Fruit fly (Drosophila melanogaster): ENCODE results near the gene CG6664.
A peak's percentile ranks its signal among the peaks of the same experiment; 100 is the strongest.

Gene CG6664

DNA sequence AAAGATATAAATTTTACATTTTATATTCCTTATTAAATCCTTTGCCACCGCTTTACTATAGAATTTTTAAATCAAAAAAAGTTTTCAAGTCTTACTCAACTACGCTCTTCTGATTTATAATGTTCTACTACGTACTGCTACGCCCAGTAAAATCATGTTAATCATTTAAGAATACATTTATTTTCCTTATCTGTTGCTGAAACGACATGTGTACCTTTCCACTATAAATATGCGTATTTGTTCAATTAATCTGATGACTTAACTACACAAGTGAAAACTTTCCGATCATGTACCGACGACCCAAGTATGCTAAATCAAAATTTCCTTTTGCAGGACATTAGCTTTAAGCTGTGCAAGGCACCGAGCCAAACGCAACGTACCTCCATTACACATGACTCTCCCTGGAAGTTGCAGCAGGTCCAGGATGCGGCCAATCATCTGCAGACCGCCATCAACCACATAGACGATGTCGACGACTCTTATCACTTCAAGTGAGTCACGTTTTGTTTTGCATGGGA lies 36.5 kb upstream of the CG6664 start (continued):
- TF ChIP-seq Usf (GFP tag; optimal IDR thresholded peaks at IDR 0.05), result no peak
- TF ChIP-seq run (tag; optimal IDR thresholded peaks at IDR 0.05), result no peak
- no peak for TF ChIP-seq HLH54F (GFP tag; optimal IDR thresholded peaks at IDR 0.05)
- TF ChIP-seq sim (GFP tag; IDR thresholded peaks at IDR 0.05), result 0 out of 2 replicates have a peak, but pooled peaks have one; percentile 7
- TF ChIP-seq CG8290 (GFP tag; optimal IDR thresholded peaks at IDR 0.05), result no peak
- TF ChIP-seq CG8290 (tag; optimal IDR thresholded peaks at IDR 0.05), result peak in 1 of 2 experiments; percentile 17
- TF ChIP-seq sc (optimal IDR thresholded peaks at IDR 0.05), result no peak
- TF ChIP-seq sc (GFP tag; optimal IDR thresholded peaks at IDR 0.05), result peak; percentile 29
- TF ChIP-seq Pdp1 (GFP tag; optimal IDR thresholded peaks at IDR 0.05), result peak in 1 of 2 experiments; percentile 30
- TF ChIP-seq Jarid2 (GFP tag; optimal IDR thresholded peaks at IDR 0.05), result no peak
- TF ChIP-seq ase (GFP tag; IDR thresholded peaks at IDR 0.05), result no peak
- no peak for TF ChIP-seq PHDP (tag; optimal IDR thresholded peaks at IDR 0.05)
- TF ChIP-seq CG33557 (GFP tag; optimal IDR thresholded peaks at IDR 0.05), result peak; percentile 30
- no peak for TF ChIP-seq CG12071 (GFP tag; optimal IDR thresholded peaks at IDR 0.05)
- peak; percentile 12 for TF ChIP-seq gem (tag; optimal IDR thresholded peaks at IDR 0.05)
- TF ChIP-seq CG15601 (tag; optimal IDR thresholded peaks at IDR 0.05), result peak; percentile 40
- no peak for TF ChIP-seq CG10654 (GFP tag; optimal IDR thresholded peaks at IDR 0.05)
- no peak for TF ChIP-seq CG10979 (tag; optimal IDR thresholded peaks at IDR 0.05)
- TF ChIP-seq tin (GFP tag; optimal IDR thresholded peaks at IDR 0.05), result no peak
- no peak for TF ChIP-seq CG4424 (GFP tag; optimal IDR thresholded peaks at IDR 0.05)
- TF ChIP-seq vfl (GFP tag; optimal IDR thresholded peaks at IDR 0.05), result no peak
- peak; percentile 20 for TF ChIP-seq CG6813 (GFP tag; optimal IDR thresholded peaks at IDR 0.05)
- no peak for TF ChIP-seq ci (GFP tag; IDR thresholded peaks at IDR 0.05)
- no peak for TF ChIP-seq CG9727 (GFP tag; optimal IDR thresholded peaks at IDR 0.05)
- no peak for TF ChIP-seq nom (GFP tag; optimal IDR thresholded peaks at IDR 0.05)
- TF ChIP-seq ftz-f1 (GFP tag; optimal IDR thresholded peaks at IDR 0.05), result no peak
- TF ChIP-seq bsh (GFP tag; optimal IDR thresholded peaks at IDR 0.05), result peak in 1 of 2 experiments; percentile 26
- TF ChIP-seq CG1792 (GFP tag; optimal IDR thresholded peaks at IDR 0.05), result peak; percentile 29
- no peak for TF ChIP-seq CG5180 (GFP tag; optimal IDR thresholded peaks at IDR 0.05)
- TF ChIP-seq CG1647 (GFP tag; optimal IDR thresholded peaks at IDR 0.05), result no peak
- no peak for TF ChIP-seq CG6272 (GFP tag; IDR thresholded peaks at IDR 0.05)
- no peak for TF ChIP-seq tna (GFP tag; IDR thresholded peaks at IDR 0.05; ENCODE audit: partially characterized antibody)
- no peak for TF ChIP-seq pfk (GFP tag; optimal IDR thresholded peaks at IDR 0.05)
- no peak for TF ChIP-seq Hr51 (GFP tag; optimal IDR thresholded peaks at IDR 0.05)
- TF ChIP-seq Trl (optimal IDR thresholded peaks at IDR 0.05), result no peak
- TF ChIP-seq Trl (GFP tag; optimal IDR thresholded peaks at IDR 0.05), result no peak
- no peak for TF ChIP-seq Sry-δ (GFP tag; optimal IDR thresholded peaks at IDR 0.05)
- peak; percentile 12 for TF ChIP-seq CG15696 (tag; optimal IDR thresholded peaks at IDR 0.05)
- TF ChIP-seq sens (GFP tag), result peak; percentile 76
- no peak for TF ChIP-seq Oaz (GFP tag; IDR thresholded peaks at IDR 0.05)
- TF ChIP-seq z (GFP tag; IDR thresholded peaks at IDR 0.05), result no peak
- TF ChIP-seq hkb (optimal IDR thresholded peaks at IDR 0.05), result no peak
- TF ChIP-seq hkb (GFP tag; IDR thresholded peaks at IDR 0.05), result no peak
- no peak for TF ChIP-seq Ets97D (GFP tag; optimal IDR thresholded peaks at IDR 0.05)
- peak; percentile 57 for TF ChIP-seq Med (GFP tag)
- TF ChIP-seq Atf3 (GFP tag; optimal IDR thresholded peaks at IDR 0.05), result no peak
- no peak for TF ChIP-seq emc (GFP tag; optimal IDR thresholded peaks at IDR 0.05)
- TF ChIP-seq CG10366 (GFP tag; IDR thresholded peaks at IDR 0.05), result no peak
- no peak for TF ChIP-seq Sin3A (optimal IDR thresholded peaks at IDR 0.05)
- TF ChIP-seq CG18764 (GFP tag; optimal IDR thresholded peaks at IDR 0.05), result no peak
- TF ChIP-seq Max (GFP tag; optimal IDR thresholded peaks at IDR 0.05), result peak; percentile 5
- TF ChIP-seq CG4328 (GFP tag; optimal IDR thresholded peaks at IDR 0.05), result no peak
